Fruit fly (Drosophila melanogaster): ENCODE data around the gene Saf-B.

Saf-B gene

dm6 chr3R:24828234-24828633 lies 11.0 kb downstream of the Saf-B start, which contains the start of gene RabX4 (continued):
- TF ChIP-seq CG11695 (GFP tag; IDR thresholded peaks at IDR 0.05): peak; percentile 6; the same call in 1 of the 3 replicates

dm6 chr3R:24829887-24830351 lies 12.7 kb downstream of the Saf-B start, which contains the start of the genes Kaz and CG43273:
Gene Kaz, minus strand, starts transcription at chr3R:24829959.
Gene CG43273, plus strand, starts transcription at chr3R:24830301.
- TF ChIP-seq CkIIα-i1 (GFP tag; IDR thresholded peaks at IDR 0.05): no peak
- TF ChIP-seq fd3F (GFP tag; optimal IDR thresholded peaks at IDR 0.05): peak; percentile 33
- no peak for TF ChIP-seq MESR4 (GFP tag; optimal IDR thresholded peaks at IDR 0.05)
- TF ChIP-seq tx (GFP tag; optimal IDR thresholded peaks at IDR 0.05): no peak
- TF ChIP-seq E2f1 (GFP tag; IDR thresholded peaks at IDR 0.05): no peak
- TF ChIP-seq ham (GFP tag; IDR thresholded peaks at IDR 0.05): no peak
- no peak for TF ChIP-seq Dad (GFP tag; optimal IDR thresholded peaks at IDR 0.05)
- TF ChIP-seq TFAM (GFP tag; optimal IDR thresholded peaks at IDR 0.05): no peak
- no peak for TF ChIP-seq p53 (GFP tag; optimal IDR thresholded peaks at IDR 0.05)
- peak; percentile 27 for TF ChIP-seq BEAF-32 (GFP tag; optimal IDR thresholded peaks at IDR 0.05)
- peak; percentile 59 for TF ChIP-seq sob (GFP tag; IDR thresholded peaks at IDR 0.05)
- TF ChIP-seq cas (GFP tag; IDR thresholded peaks at IDR 0.05): no peak
- TF ChIP-seq CG12391 (tag; optimal IDR thresholded peaks at IDR 0.05): peak; percentile 81
- TF ChIP-seq nerfin-2 (GFP tag; IDR thresholded peaks at IDR 0.05; ENCODE audit: partially characterized antibody): no peak
- TF ChIP-seq CG12219 (GFP tag; optimal IDR thresholded peaks at IDR 0.05): no peak
- TF ChIP-seq Doc2 (GFP tag; IDR thresholded peaks at IDR 0.05): no peak
- no peak for TF ChIP-seq D (optimal IDR thresholded peaks at IDR 0.05)
- TF ChIP-seq D (GFP tag; optimal IDR thresholded peaks at IDR 0.05): no peak
- TF ChIP-seq CG10959 (GFP tag; IDR thresholded peaks at IDR 0.05): no peak
- TF ChIP-seq toy (GFP tag; IDR thresholded peaks at IDR 0.05): no peak
- TF ChIP-seq tio (GFP tag; optimal IDR thresholded peaks at IDR 0.05): no peak
- peak; percentile 39 for TF ChIP-seq Fer2 (tag; optimal IDR thresholded peaks at IDR 0.05)
- no peak for TF ChIP-seq CG15073 (GFP tag; optimal IDR thresholded peaks at IDR 0.05)
- TF ChIP-seq Hsf (GFP tag; optimal IDR thresholded peaks at IDR 0.05): peak; percentile 42
- peak; percentile 42 for TF ChIP-seq scrt (GFP tag; optimal IDR thresholded peaks at IDR 0.05)
- no peak for TF ChIP-seq dm (GFP tag; optimal IDR thresholded peaks at IDR 0.05)
- TF ChIP-seq CG9797 (GFP tag; optimal IDR thresholded peaks at IDR 0.05): no peak
- no peak for TF ChIP-seq CG2678 (tag; optimal IDR thresholded peaks at IDR 0.05)
- peak; percentile 82 for TF ChIP-seq MBD-R2 (GFP tag; IDR thresholded peaks at IDR 0.05)
- TF ChIP-seq CG3407 (GFP tag; optimal IDR thresholded peaks at IDR 0.05): no peak
- TF ChIP-seq CG10321 (GFP tag; IDR thresholded peaks at IDR 0.05): no peak
- no peak for TF ChIP-seq ab (GFP tag; optimal IDR thresholded peaks at IDR 0.05)
- TF ChIP-seq mam (GFP tag; optimal IDR thresholded peaks at IDR 0.05): peak; percentile 12
- TF ChIP-seq CG7963 (GFP tag; IDR thresholded peaks at IDR 0.05; ENCODE audit: partially characterized antibody): no peak
- no peak for TF ChIP-seq ac (GFP tag; optimal IDR thresholded peaks at IDR 0.05)
- TF ChIP-seq CG5953 (GFP tag; IDR thresholded peaks at IDR 0.05): no peak
- no peak for TF ChIP-seq lab (GFP tag; optimal IDR thresholded peaks at IDR 0.05)
- TF ChIP-seq Tbp (GFP tag; optimal IDR thresholded peaks at IDR 0.05): no peak
- TF ChIP-seq Dek (tag; optimal IDR thresholded peaks at IDR 0.05): no peak
- TF ChIP-seq CG14667 (GFP tag; IDR thresholded peaks at IDR 0.05): no peak
- no peak for TF ChIP-seq CG32772 (GFP tag; IDR thresholded peaks at IDR 0.05)
- no peak for TF ChIP-seq CG1647 (GFP tag; optimal IDR thresholded peaks at IDR 0.05)
- 0 out of 4 replicates have a peak, but pooled peaks have one; percentile 25 for TF ChIP-seq Dll (GFP tag; IDR thresholded peaks at IDR 0.05; ENCODE audit: partially characterized antibody)
- no peak for TF ChIP-seq exex (tag; optimal IDR thresholded peaks at IDR 0.05)
- TF ChIP-seq CG1024 (GFP tag; IDR thresholded peaks at IDR 0.05): no peak
- peak; percentile 74 for TF ChIP-seq CG8924 (tag; optimal IDR thresholded peaks at IDR 0.05)
- TF ChIP-seq pb (GFP tag; optimal IDR thresholded peaks at IDR 0.05): no peak
- no peak for TF ChIP-seq sr (GFP tag; IDR thresholded peaks at IDR 0.05)
- TF ChIP-seq seq (GFP tag; IDR thresholded peaks at IDR 0.05): no peak
- TF ChIP-seq HmgD (GFP tag; optimal IDR thresholded peaks at IDR 0.05): no peak

Data from whole organism, embryonic.